Fruit fly (Drosophila melanogaster): ENCODE data around the gene UBL3.

dm6 chrX:15866032-15866431, 13.1 kb upstream of the UBL3 start:
- TF ChIP-seq Myc (optimal IDR thresholded peaks at IDR 0.05) (no peak), psq (optimal IDR thresholded peaks at IDR 0.05) (no peak), Sin3A (optimal IDR thresholded peaks at IDR 0.05) (no peak)

All from Kc167 (cell line).